Worm (Caenorhabditis elegans) whole organism, L4 larva: ENCODE results near the gene C17H12.10.
A peak's percentile ranks its signal among the peaks of the same experiment; 100 is the strongest.

ENCODE experiments used
- ZK546.5 ChIP-seq, 2 experiments: sonication (generic microtip); optimal IDR thresholded peaks; 2 replicates each; lab custom pipeline; 2017; ENCODE audit warnings: missing biosample characterization in 2 of 2, missing genetic modification characterization in 2 of 2
- aly-2 ChIP-seq: sonication (generic microtip); optimal IDR thresholded peaks from 2 replicates; lab custom pipeline; 2018; ENCODE audit warnings: missing biosample characterization, missing genetic modification characterization
- hmg-1.1 ChIP-seq: fragments of 200-800 bp; sonication (Bioruptor generic); IDR thresholded peaks from 2 replicates; pipeline ENCODE4 v1.3.6; 2022; ENCODE audit warnings: missing genetic modification reagents, missing genetic modification characterization, missing compliant biosample characterization
- mep-1 ChIP-seq: fragments of 150-350 bp; sonication (generic microtip); optimal IDR thresholded peaks from 3 replicates; lab custom pipeline; 2014; ENCODE audit warnings: missing biosample characterization, missing genetic modification characterization
- nhr-111 ChIP-seq: fragments of 200-800 bp; sonication (Bioruptor generic); optimal IDR thresholded peaks from 2 replicates; lab custom pipeline; 2018; ENCODE audit warnings: mild to moderate bottlenecking, missing genetic modification characterization, missing compliant biosample characterization
- nhr-77 ChIP-seq: fragments of 150-350 bp; optimal IDR thresholded peaks from 2 replicates; lab custom pipeline; 2014; ENCODE audit warnings: missing biosample characterization, missing genetic modification characterization
- snpc-4 ChIP-seq: fragments of 150-350 bp; optimal IDR thresholded peaks from 2 replicates; lab custom pipeline; 2014; ENCODE audit warnings: missing biosample characterization, missing genetic modification characterization
- unc-39 ChIP-seq: sonication (generic microtip); optimal IDR thresholded peaks from 2 replicates; lab custom pipeline; 2017; ENCODE audit warnings: missing biosample characterization, missing genetic modification characterization
- unc-62 ChIP-seq, 3 experiments: fragments of 150-350 bp in 1 of 3; sonication (generic microtip); optimal IDR thresholded peaks in 2 of 3; peaks in 1 of 3; 1 replicate in 1 of 3; 2 replicates in 2 of 3; lab custom pipeline; 2014 to 2017; ENCODE audit warnings: missing biosample characterization in 3 of 3, missing genetic modification characterization in 3 of 3, missing genetic modification reagents in 3 of 3, missing genotype in 1 of 3

ce11 chrIV:6821709-6822108 lies 15.1 kb downstream of the C17H12.10 start:
- TF ChIP-seq unc-62 (GFP tag; optimal IDR thresholded peaks at IDR 0.05 in 1 of 2; lab: Kevin White, UChicago) (peak in 1 of 2 experiments; percentile 98), unc-62 (tag; optimal IDR thresholded peaks at IDR 0.05; lab: Kevin White, UChicago) (no peak), unc-39 (no peak), hmg-1.1 (GFP tag; lab: Robert Waterston, UW) (no peak), aly-2 (tag; lab: Kevin White, UChicago) (no peak), ZK546.5 (tag; optimal IDR thresholded peaks at IDR 0.05; lab: Kevin White, UChicago) (no peak), mep-1 (tag; lab: Kevin White, UChicago) (no peak), snpc-4 (tag; lab: Kevin White, UChicago) (no peak), nhr-77 (no peak), nhr-111 (GFP tag; lab: Kevin White, UChicago) (no peak)
